Worm (Caenorhabditis elegans): ENCODE measurements around the gene C18A3.10.
A peak's percentile ranks its signal among the peaks of the same experiment; 100 is the strongest.
"Not testable (repeated sequence)": the region's sequence is repeated elsewhere in the genome, so short reads cannot be mapped to it uniquely, and the experiment has no call there.

C18A3.10 gene

ce11 chrII:5715745-5716357, at the start of gene C18A3.10, which contains the start of gene C18A3.3:
Gene C18A3.10 (minus strand): TSS chrII:5715845.
Gene C18A3.3 (plus strand): TSS chrII:5716307.
- TF ChIP-seq pha-4 (tag; optimal IDR thresholded peaks at IDR 0.05) (no peak), elt-1 (tag; optimal IDR thresholded peaks at IDR 0.05) (no peak), mdl-1 (tag; optimal IDR thresholded peaks at IDR 0.05) (no peak), ceh-28 (tag; optimal IDR thresholded peaks at IDR 0.05) (no peak), nhr-25 (tag; optimal IDR thresholded peaks at IDR 0.05) (no peak), nhr-67 (tag; optimal IDR thresholded peaks at IDR 0.05) (no peak), fos-1 (tag; optimal IDR thresholded peaks at IDR 0.05) (no peak), R02D3.7 (tag; optimal IDR thresholded peaks at IDR 0.05) (no peak), nhr-12 (tag; optimal IDR thresholded peaks at IDR 0.05) (no peak), snpc-4 (tag; optimal IDR thresholded peaks at IDR 0.05) (no peak)

- no peak for TF ChIP-seq zag-1 (tag; optimal IDR thresholded peaks at IDR 0.05)
- TF ChIP-seq nhr-11 (tag; optimal IDR thresholded peaks at IDR 0.05), result no peak
- TF ChIP-seq nhr-67 (tag; optimal IDR thresholded peaks at IDR 0.05), result no peak
- TF ChIP-seq pqm-1 (tag; optimal IDR thresholded peaks at IDR 0.05), result no peak
- TF ChIP-seq fkh-2 (tag; optimal IDR thresholded peaks at IDR 0.05), result no peak
These were observed 49.7 kb upstream of the C18A3.10 start, which contains the start of gene ifb-1 for ce11 chrII:5765318-5765717. Gene ifb-1 (plus strand): TSS chrII:5765618.

ce11 chrII:5757656-5758055, 42.0 kb upstream of the C18A3.10 start, which contains the start of the genes F10C1.3 and F10C1.23:
Gene F10C1.3 (minus strand): TSS chrII:5757756.
Gene F10C1.23 (plus strand): TSS chrII:5758040.
- not testable (repeated sequence) for TF ChIP-seq ceh-9, snpc-4, hmg-11 (tag; optimal IDR thresholded peaks at IDR 0.05)

DNA sequence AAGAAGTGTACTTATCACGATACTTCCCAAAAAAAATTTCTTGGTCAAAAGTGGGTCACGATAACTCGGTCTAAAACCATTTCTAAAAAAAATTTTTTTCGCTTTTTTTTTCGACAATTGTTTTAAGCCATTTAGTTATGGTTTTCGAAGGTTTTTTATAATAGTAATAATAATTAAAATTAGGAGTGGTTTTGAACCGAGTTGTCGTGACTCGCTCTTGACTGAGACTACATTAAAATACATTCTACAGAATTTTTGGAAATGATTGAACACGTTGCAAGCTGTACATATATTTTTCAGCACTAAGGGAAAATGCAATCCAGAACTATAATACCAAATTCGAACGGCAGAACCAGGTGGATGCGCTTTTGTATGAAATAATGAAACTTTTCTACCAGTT, 38.5 kb upstream of the C18A3.10 start, which contains the start of gene F10C1.8:
Gene F10C1.8, plus strand, starts transcription at position 301 of the 400 bp plus-strand sequence.
- no peak for TF ChIP-seq R02D3.7 (tag; optimal IDR thresholded peaks at IDR 0.05)
- TF ChIP-seq elt-2 (tag; optimal IDR thresholded peaks at IDR 0.05), result peak; percentile 31
- no peak for TF ChIP-seq fkh-2 (tag; optimal IDR thresholded peaks at IDR 0.05)

- TF ChIP-seq elt-3 (tag; optimal IDR thresholded peaks at IDR 0.05), result no peak
- TF ChIP-seq pha-4 (tag; optimal IDR thresholded peaks at IDR 0.05), result peak; percentile 39
- TF ChIP-seq nhr-28 (tag; optimal IDR thresholded peaks at IDR 0.05), result no peak
- peak; percentile 92 for TF ChIP-seq pqm-1 (tag; optimal IDR thresholded peaks at IDR 0.05)
- peak; percentile 97 for TF ChIP-seq elt-2 (tag; optimal IDR thresholded peaks at IDR 0.05)
These were observed 35.7 kb upstream of the C18A3.10 start for ce11 chrII:5751353-5751752.

DNA sequence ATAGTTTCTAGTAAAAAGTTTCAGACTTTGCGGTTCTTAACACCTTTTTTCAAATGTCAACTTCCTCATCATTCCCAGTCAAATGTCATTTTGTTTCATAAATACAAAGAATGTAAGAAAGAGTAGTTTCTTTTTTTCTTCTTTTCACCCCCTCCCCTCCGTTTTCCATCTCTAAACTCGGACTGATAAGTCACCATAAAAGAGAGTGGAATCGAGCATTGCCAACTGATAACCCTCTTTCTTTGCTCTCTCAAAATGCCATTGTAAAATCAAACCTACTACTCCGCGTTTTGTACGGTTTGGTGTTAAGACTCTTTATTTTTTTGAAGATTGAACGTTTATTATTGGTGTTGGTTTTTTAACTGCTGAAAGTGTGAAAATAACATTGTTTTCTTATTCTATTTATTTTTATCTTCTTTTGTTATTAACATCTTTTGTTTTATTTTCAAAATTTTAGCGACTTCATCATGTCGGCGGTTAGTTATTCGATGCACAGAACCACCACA, 34.1 kb upstream of the C18A3.10 start, which contains the start of gene ifb-2:
Gene ifb-2, plus strand, starts transcription at position 456 of the 506 bp plus-strand sequence.
- no peak for TF ChIP-seq fkh-10 (GFP tag; optimal IDR thresholded peaks at IDR 0.05)
- peak; percentile 90 for TF ChIP-seq pqm-1 (tag; optimal IDR thresholded peaks at IDR 0.05)
- TF ChIP-seq nhr-11 (tag; optimal IDR thresholded peaks at IDR 0.05), result no peak
- no peak for TF ChIP-seq elt-1 (tag; optimal IDR thresholded peaks at IDR 0.05)
- TF ChIP-seq unc-62 (GFP tag; optimal IDR thresholded peaks at IDR 0.05), result no peak
- peak; percentile 96 for TF ChIP-seq elt-2 (tag; optimal IDR thresholded peaks at IDR 0.05)

DNA sequence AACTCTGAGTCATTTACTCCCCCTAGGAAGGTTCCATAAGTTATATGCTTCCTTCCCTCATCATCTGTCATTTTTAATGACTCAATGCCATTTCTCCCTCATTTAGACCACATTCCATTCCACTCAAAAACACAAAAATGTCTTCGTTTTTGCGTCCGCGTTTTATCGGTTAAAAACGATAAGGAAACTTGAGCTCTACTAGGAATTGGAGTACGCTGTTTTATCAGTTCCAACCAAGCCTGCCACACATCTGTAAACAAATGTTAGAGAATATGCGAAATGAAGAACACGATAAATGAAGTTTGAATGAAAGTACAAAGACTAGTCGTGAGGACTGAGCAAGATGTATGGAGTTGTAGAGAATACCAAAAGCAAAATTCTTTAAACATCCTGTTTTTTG, 32.8 kb upstream of the C18A3.10 start:
- peak; percentile 1 for TF ChIP-seq skn-1 (tag; optimal IDR thresholded peaks at IDR 0.05)
- TF ChIP-seq ceh-28 (tag; optimal IDR thresholded peaks at IDR 0.05), result no peak
- TF ChIP-seq eor-1 (tag; optimal IDR thresholded peaks at IDR 0.05), result no peak
- TF ChIP-seq pha-4 (tag; optimal IDR thresholded peaks at IDR 0.05), result peak; percentile 39
- TF ChIP-seq elt-2 (tag; optimal IDR thresholded peaks at IDR 0.05), result peak; percentile 100
- peak; percentile 76 for TF ChIP-seq jun-1 (tag; optimal IDR thresholded peaks at IDR 0.05)
- TF ChIP-seq pqm-1 (tag; optimal IDR thresholded peaks at IDR 0.05), result peak; percentile 97

DNA sequence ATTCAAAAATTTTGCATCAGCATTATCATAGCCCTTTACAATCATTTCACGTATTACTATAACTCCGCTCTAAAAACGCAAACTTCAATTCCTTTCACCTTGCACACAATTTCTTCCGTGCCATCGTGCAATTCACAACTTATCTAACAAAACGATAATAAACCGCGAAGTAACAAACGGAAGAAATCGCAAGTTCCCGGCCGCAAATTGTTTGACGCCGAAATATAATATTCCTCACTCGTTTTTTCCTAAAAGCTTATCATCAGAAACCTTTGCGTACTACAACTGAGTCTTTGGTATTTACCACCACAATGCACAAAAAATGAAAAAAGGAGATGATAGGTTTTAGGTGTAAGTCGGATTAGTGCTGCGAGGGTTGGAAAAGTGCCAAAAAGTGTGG, 31.7 kb upstream of the C18A3.10 start:
- TF ChIP-seq elt-2 (tag; optimal IDR thresholded peaks at IDR 0.05) (peak; percentile 94), nhr-77 (tag; optimal IDR thresholded peaks at IDR 0.05) (no peak)
